Worm (Caenorhabditis elegans): Measurements from ENCODE around the gene ZK546.5.
"Not testable (repeated sequence)": the region's sequence is repeated elsewhere in the genome, so short reads cannot be mapped to it uniquely, and the experiment has no call there.

Gene ZK546.5

DNA sequence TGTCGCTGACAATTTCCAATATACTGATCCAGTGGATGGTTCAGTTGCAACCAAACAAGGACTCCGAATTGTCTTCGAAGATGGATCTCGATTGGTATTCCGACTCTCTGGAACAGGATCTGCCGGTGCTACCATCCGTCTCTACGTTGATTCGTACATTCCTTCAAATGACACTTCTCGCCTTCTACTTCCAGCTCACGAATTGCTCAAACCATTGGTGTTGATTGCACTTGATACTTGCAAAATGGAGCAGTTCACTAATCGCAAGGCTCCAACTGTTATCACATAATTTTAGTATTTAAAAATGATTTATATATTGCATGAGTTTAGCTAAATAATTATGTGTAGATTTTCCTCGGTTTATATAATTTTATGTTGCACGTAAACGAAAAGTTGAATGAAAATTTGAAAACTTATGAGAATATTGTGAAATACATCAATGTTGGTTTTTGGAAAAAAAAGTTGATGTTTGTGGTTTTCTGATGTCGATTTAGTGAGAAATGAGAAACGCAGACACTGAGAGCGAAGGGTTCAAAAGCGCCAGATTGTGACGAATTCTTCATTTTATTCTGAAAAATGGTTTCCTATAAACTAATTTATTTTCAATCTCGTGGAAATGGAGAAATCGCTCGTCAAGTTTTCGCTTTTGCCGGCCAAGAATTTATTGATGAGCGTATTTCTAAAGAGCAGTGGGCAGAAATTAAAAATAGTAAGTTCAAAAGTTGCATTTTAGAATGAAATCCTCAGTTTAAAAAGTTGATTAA lies 44.4 kb upstream of the ZK546.5 start, which contains the start of gene gst-9 (continued):
- peak; percentile 23 for TF ChIP-seq spr-1 (tag; optimal IDR thresholded peaks at IDR 0.05)
- peak; percentile 17 for TF ChIP-seq Y5F2A.4 (GFP tag; optimal IDR thresholded peaks at IDR 0.05)
- no peak for TF ChIP-seq attf-4 (tag; optimal IDR thresholded peaks at IDR 0.05)
- TF ChIP-seq tra-1 (GFP tag; IDR thresholded peaks at IDR 0.05): no peak
- TF ChIP-seq T20F7.1 (GFP tag; optimal IDR thresholded peaks at IDR 0.05): peak; percentile 13
- peak; percentile 42 for TF ChIP-seq hlh-11 (tag; optimal IDR thresholded peaks at IDR 0.05)
- peak; percentile 86 for TF ChIP-seq dve-1 (tag; optimal IDR thresholded peaks at IDR 0.05; ENCODE audit: insufficient read depth)
- TF ChIP-seq lsy-2 (tag; optimal IDR thresholded peaks at IDR 0.05): peak in 1 of 2 experiments; percentile 61
- no peak for TF ChIP-seq sdz-12 (GFP tag; optimal IDR thresholded peaks at IDR 0.05)
- 0 out of 2 replicates have a peak, but pooled peaks have one; percentile 19 for TF ChIP-seq ctbp-1 (GFP tag; IDR thresholded peaks at IDR 0.05)
- no peak for TF ChIP-seq ceh-20 (GFP tag; IDR thresholded peaks at IDR 0.05)
- no peak for TF ChIP-seq nhr-6 (tag; optimal IDR thresholded peaks at IDR 0.05)
- TF ChIP-seq mdt-29 (GFP tag; IDR thresholded peaks at IDR 0.05): peak; percentile 39; the same call in 1 of the 2 replicates
- no peak for TF ChIP-seq skn-1 (tag; optimal IDR thresholded peaks at IDR 0.05)
- TF ChIP-seq madf-9 (GFP tag; conservative IDR thresholded peaks at IDR 0.05): peak; percentile 23; the same call in 1 of the 2 replicates
- TF ChIP-seq ama-1 (optimal IDR thresholded peaks at IDR 0.05): peak; percentile 69
- peak; percentile 57 for TF ChIP-seq lin-13 (GFP tag; optimal IDR thresholded peaks at IDR 0.05)
- TF ChIP-seq dmd-6 (GFP tag; IDR thresholded peaks at IDR 0.05): 0 out of 2 replicates have a peak, but pooled peaks have one; percentile 8
- TF ChIP-seq Y48G9A.11 (GFP tag; IDR thresholded peaks at IDR 0.05): no peak
- TF ChIP-seq php-3 (GFP tag; IDR thresholded peaks at IDR 0.05): 0 out of 2 replicates have a peak, but pooled peaks have one; percentile 45
- TF ChIP-seq mep-1 (tag; optimal IDR thresholded peaks at IDR 0.05): peak; percentile 56
- TF ChIP-seq nhr-42 (GFP tag; IDR thresholded peaks at IDR 0.05): 0 out of 2 replicates have a peak, but pooled peaks have one; percentile 64
- TF ChIP-seq nhr-28 (tag; optimal IDR thresholded peaks at IDR 0.05): peak; percentile 56
- TF ChIP-seq unc-62 (GFP tag; optimal IDR thresholded peaks at IDR 0.05 in 1 of 2): peak in 1 of 2 experiments; percentile 84
- TF ChIP-seq unc-62 (tag; optimal IDR thresholded peaks at IDR 0.05): no peak
- no peak for TF ChIP-seq daf-19 (GFP tag; conservative IDR thresholded peaks at IDR 0.05)

DNA sequence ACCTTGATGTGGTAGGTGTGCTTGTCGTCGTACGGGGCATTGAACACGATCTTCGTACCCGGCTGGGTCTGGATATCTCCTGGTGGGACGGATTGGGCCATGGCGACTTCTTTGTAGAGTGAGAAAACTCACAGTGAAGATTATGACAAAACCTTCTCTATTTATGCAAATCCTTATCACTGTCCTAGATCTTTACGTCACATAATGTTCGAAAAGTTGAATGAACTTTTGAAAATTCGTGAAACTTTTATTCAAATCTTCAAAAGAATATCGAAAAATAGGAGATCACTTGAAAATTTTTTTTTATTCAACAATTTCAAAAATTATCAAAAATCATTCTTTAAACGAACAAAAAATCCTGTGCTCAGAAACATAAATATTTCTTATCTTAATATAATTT lies 43.0 kb upstream of the ZK546.5 start, which contains the start of gene msp-33:
msp-33 (minus strand) TSS at position 101 of the 400 bp plus-strand sequence.
- TF ChIP-seq aha-1 (tag) (peak; percentile 1), jun-1 (tag; optimal IDR thresholded peaks at IDR 0.05) (no peak)

- TF ChIP-seq madf-9 (GFP tag; conservative IDR thresholded peaks at IDR 0.05); lsy-2 (tag; optimal IDR thresholded peaks at IDR 0.05); tag-97 (GFP tag; IDR thresholded peaks at IDR 0.05): not testable (repeated sequence)
These were observed 37.1 kb upstream of the ZK546.5 start, which contains the start of gene msp-32 for ce11 chrII:4898529-4898928. Gene msp-32 (plus strand): TSS chrII:4898829.

DNA sequence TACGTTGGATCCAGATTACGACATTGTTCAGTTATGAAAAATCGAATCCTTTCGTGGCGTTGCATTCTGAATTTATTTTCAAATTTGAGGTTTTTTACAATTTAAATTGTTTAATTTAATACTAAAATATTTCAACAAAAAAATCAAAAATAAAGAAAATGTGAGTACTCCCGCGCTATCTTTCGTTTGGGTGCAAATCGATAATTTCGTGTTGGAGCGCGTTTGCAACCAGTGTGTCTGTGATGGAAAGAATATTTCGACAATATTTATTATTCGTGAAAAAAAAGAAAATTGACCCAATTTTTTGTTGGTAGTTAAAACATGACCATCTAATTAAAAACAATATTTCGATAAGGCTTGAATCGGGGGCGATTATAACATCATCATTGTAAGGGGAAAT lies 33.6 kb upstream of the ZK546.5 start, which contains the start of gene R05F9.9:
R05F9.9 (minus strand) TSS at position 66 of the 400 bp plus-strand sequence.
- TF ChIP-seq nhr-11 (tag; optimal IDR thresholded peaks at IDR 0.05) (no peak), nhr-102 (tag; optimal IDR thresholded peaks at IDR 0.05) (peak; percentile 16), Y48G9A.11 (GFP tag; IDR thresholded peaks at IDR 0.05) (no peak), lin-15B (tag; optimal IDR thresholded peaks at IDR 0.05) (no peak), daf-19 (GFP tag; conservative IDR thresholded peaks at IDR 0.05) (0 out of 2 replicates have a peak, but pooled peaks have one; percentile 33), dmd-9 (GFP tag; IDR thresholded peaks at IDR 0.05) (no peak), T26A8.4 (GFP tag; IDR thresholded peaks at IDR 0.05) (0 out of 2 replicates have a peak, but pooled peaks have one; percentile 13), pha-4 (GFP tag; IDR thresholded peaks at IDR 0.05) (peak; percentile 22; the same call in 1 of the 2 replicates), pha-4 (tag; optimal IDR thresholded peaks at IDR 0.05) (no peak), ceh-28 (tag; optimal IDR thresholded peaks at IDR 0.05) (no peak), jun-1 (tag; optimal IDR thresholded peaks at IDR 0.05) (no peak), zfp-2 (tag; optimal IDR thresholded peaks at IDR 0.05) (no peak), lsy-2 (tag; optimal IDR thresholded peaks at IDR 0.05) (peak in 1 of 2 experiments; percentile 75), Y75B8A.6 (GFP tag; IDR thresholded peaks at IDR 0.05) (no peak), D1046.2 (GFP tag; IDR thresholded peaks at IDR 0.05) (no peak), ceh-44 (GFP tag; IDR thresholded peaks at IDR 0.05) (no peak), tra-1 (GFP tag; IDR thresholded peaks at IDR 0.05) (no peak), zip-11 (GFP tag; IDR thresholded peaks at IDR 0.05) (no peak), mes-2 (tag; optimal IDR thresholded peaks at IDR 0.05; ENCODE audit: poor library complexity, severe bottlenecking) (peak; percentile 68), madf-5 (GFP tag; IDR thresholded peaks at IDR 0.05) (no peak), php-3 (GFP tag; IDR thresholded peaks at IDR 0.05) (no peak), ces-1 (GFP tag; optimal IDR thresholded peaks at IDR 0.05) (no peak)

Measured in whole organism, L4 larva.